Fruit fly (Drosophila melanogaster) whole organism, embryonic: ENCODE measurements around the gene CG33230.

Source experiments
- Ada2b ChIP-seq: fragments of 200-800 bp; sonication (Bioruptor generic); IDR thresholded peaks from 2 replicates; pipeline ENCODE4 v1.3.6; 2022; ENCODE audit warnings: missing biosample characterization, missing genetic modification characterization
- B-H1 ChIP-seq: fragments of 200-800 bp; sonication (Bioruptor generic); IDR thresholded peaks from 3 replicates; pipeline ENCODE4 v1.3.6; 2022; ENCODE audit warnings: missing biosample characterization, missing genetic modification characterization
- Bdp1 ChIP-seq: fragments of 200-800 bp; sonication (Bioruptor generic); optimal IDR thresholded peaks from 3 replicates; lab custom pipeline; 2016; ENCODE audit warnings: missing biosample characterization, missing genetic modification characterization
- CG11398 ChIP-seq: fragments of 200-800 bp; sonication (Bioruptor generic); optimal IDR thresholded peaks from 2 replicates; lab custom pipeline; 2016; ENCODE audit warnings: missing biosample characterization, missing genetic modification characterization
- CG12391 ChIP-seq: fragments of 200-800 bp; sonication (Bioruptor generic); optimal IDR thresholded peaks from 3 replicates; lab custom pipeline; 2018; ENCODE audit warnings: missing biosample characterization, mild to moderate bottlenecking, missing genetic modification characterization, moderate library complexity
- CG14965 ChIP-seq: fragments of 200-800 bp; sonication (Bioruptor generic); optimal IDR thresholded peaks from 2 replicates; lab custom pipeline; 2016; ENCODE audit warnings: missing biosample characterization, missing genetic modification characterization, borderline replicate concordance
- CG15514 ChIP-seq: fragments of 200-800 bp; sonication (Bioruptor generic); optimal IDR thresholded peaks from 3 replicates; lab custom pipeline; 2017; ENCODE audit warnings: missing biosample characterization, missing genetic modification characterization, mild to moderate bottlenecking, moderate library complexity, missing genetic modification reagents
- CG15696 ChIP-seq: fragments of 200-800 bp; sonication (Bioruptor generic); optimal IDR thresholded peaks from 2 replicates; lab custom pipeline; 2019; ENCODE audit warnings: missing biosample characterization, mild to moderate bottlenecking, missing genetic modification characterization, moderate library complexity
- CG17186 ChIP-seq: fragments of 200-800 bp; sonication (Bioruptor generic); optimal IDR thresholded peaks from 3 replicates; lab custom pipeline; 2017; ENCODE audit warnings: missing biosample characterization, missing genetic modification reagents, missing genetic modification characterization
- CG31224 ChIP-seq: fragments of 200-800 bp; sonication (Bioruptor generic); IDR thresholded peaks from 2 replicates; pipeline ENCODE4 v1.3.6; 2022; ENCODE audit warnings: missing biosample characterization, missing genetic modification characterization
- CG31388 ChIP-seq: fragments of 200-800 bp; sonication (Bioruptor generic); optimal IDR thresholded peaks from 2 replicates; lab custom pipeline; 2016; ENCODE audit warnings: missing biosample characterization, missing genetic modification characterization
- CG32767 ChIP-seq: fragments of 200-800 bp; sonication (Bioruptor generic); IDR thresholded peaks from 2 replicates; pipeline ENCODE4 v1.3.6; 2022; ENCODE audit warnings: missing biosample characterization, missing genetic modification characterization
- CG34422 ChIP-seq: fragments of 200-800 bp; sonication (Bioruptor generic); IDR thresholded peaks from 3 replicates; pipeline ENCODE4 v1.3.6; 2022; ENCODE audit warnings: missing biosample characterization, missing genetic modification characterization
- CG3726 ChIP-seq: fragments of 200-800 bp; sonication (Bioruptor generic); IDR thresholded peaks from 3 replicates; pipeline ENCODE4, ENCODE4 v1.3.6; 2022; ENCODE audit warnings: missing biosample characterization, missing genetic modification characterization
- CG3847 ChIP-seq: fragments of 200-800 bp; sonication (Bioruptor generic); IDR thresholded peaks from 2 replicates; pipeline ENCODE4 v1.3.6; 2022; ENCODE audit warnings: missing biosample characterization, missing genetic modification characterization
- CG4360 ChIP-seq: fragments of 200-800 bp; sonication (Bioruptor generic); IDR thresholded peaks from 2 replicates; pipeline ENCODE4 v1.3.6; 2022; ENCODE audit warnings: missing biosample characterization, missing genetic modification characterization
- CG43689 ChIP-seq: fragments of 200-800 bp; sonication (Bioruptor generic); IDR thresholded peaks from 2 replicates; pipeline ENCODE4 v1.3.6; 2022; ENCODE audit warnings: missing biosample characterization, missing genetic modification characterization
- CG4424 ChIP-seq: fragments of 200-800 bp; sonication (Bioruptor generic); optimal IDR thresholded peaks from 3 replicates; lab custom pipeline; 2016; ENCODE audit warnings: missing biosample characterization, missing genetic modification characterization
- CG6654 ChIP-seq: fragments of 200-800 bp; sonication (Bioruptor generic); optimal IDR thresholded peaks from 2 replicates; lab custom pipeline; 2017; ENCODE audit warnings: missing biosample characterization, mild to moderate bottlenecking, missing genetic modification characterization
- CG8765 ChIP-seq: fragments of 200-800 bp; sonication (Bioruptor generic); IDR thresholded peaks from 2 replicates; pipeline ENCODE4 v1.3.6; 2022; ENCODE audit warnings: missing biosample characterization, missing genetic modification characterization
- CG9609 ChIP-seq: fragments of 200-800 bp; sonication (Bioruptor generic); optimal IDR thresholded peaks from 3 replicates; lab custom pipeline; 2016; ENCODE audit warnings: missing biosample characterization, missing genetic modification characterization
- Doc2 ChIP-seq: fragments of 200-800 bp; sonication (Bioruptor generic); IDR thresholded peaks from 2 replicates; pipeline ENCODE4 v1.3.6; 2022; ENCODE audit warnings: missing biosample characterization, missing genetic modification characterization
- Dp ChIP-seq: fragments of 200-800 bp; sonication (Bioruptor generic); optimal IDR thresholded peaks from 2 replicates; lab custom pipeline; 2018; ENCODE audit warnings: missing biosample characterization, mild to moderate bottlenecking, missing genetic modification characterization, moderate library complexity
- Fer3 ChIP-seq: fragments of 200-800 bp; sonication (Bioruptor generic); optimal IDR thresholded peaks from 2 replicates; lab custom pipeline; 2018; ENCODE audit warnings: missing biosample characterization, mild to moderate bottlenecking, missing genetic modification characterization, moderate library complexity
- HLH4C ChIP-seq: fragments of 200-800 bp; sonication (Bioruptor generic); IDR thresholded peaks from 3 replicates; pipeline ENCODE4 v1.3.6; 2022; ENCODE audit warnings: missing biosample characterization, missing genetic modification characterization; ENCODE audit not compliant: partially characterized antibody
- Hmx ChIP-seq: fragments of 200-800 bp; sonication (Bioruptor generic); optimal IDR thresholded peaks from 2 replicates; lab custom pipeline; 2016; ENCODE audit warnings: missing biosample characterization, missing genetic modification characterization
- Hr3 ChIP-seq: fragments of 200-800 bp; sonication (Bioruptor generic); optimal IDR thresholded peaks from 3 replicates; lab custom pipeline; 2016; ENCODE audit warnings: missing biosample characterization, missing genetic modification characterization
- Hr51 ChIP-seq, 2 experiments: fragments of 200-800 bp; sonication (Bioruptor generic); optimal IDR thresholded peaks; 2 replicates in 1 of 2; 3 replicates in 1 of 2; lab custom pipeline; 2016 to 2018; ENCODE audit warnings: missing biosample characterization in 2 of 2, missing genetic modification characterization in 2 of 2, mild to moderate bottlenecking in 1 of 2, moderate library complexity in 1 of 2
- Hr78 ChIP-seq, 2 experiments: fragments of 200-800 bp in 1 of 2; fragments of >200 bp in 1 of 2; sonication (Bioruptor generic) in 1 of 2; optimal IDR thresholded peaks; 2 replicates each; lab custom pipeline; 2017 to 2019; ENCODE audit warnings: missing biosample characterization in 2 of 2, missing genetic modification characterization in 2 of 2, mild to moderate bottlenecking in 1 of 2, moderate library complexity in 1 of 2
- MESR4 ChIP-seq: fragments of 200-800 bp; sonication (Bioruptor generic); optimal IDR thresholded peaks from 2 replicates; lab custom pipeline; 2018; ENCODE audit warnings: missing biosample characterization, mild to moderate bottlenecking, missing genetic modification characterization, moderate library complexity
- Max ChIP-seq: fragments of 200-800 bp; sonication (Bioruptor generic); optimal IDR thresholded peaks from 2 replicates; lab custom pipeline; 2016; ENCODE audit warnings: missing biosample characterization, mild to moderate bottlenecking, missing genetic modification characterization
- Nf-YC ChIP-seq: fragments of 200-800 bp; optimal IDR thresholded peaks from 3 replicates; lab custom pipeline; 2019; ENCODE audit warnings: missing biosample characterization, mild to moderate bottlenecking, missing genetic modification characterization, moderate library complexity
- PHDP ChIP-seq: fragments of 200-800 bp; sonication (Bioruptor generic); optimal IDR thresholded peaks from 3 replicates; lab custom pipeline; 2018; ENCODE audit warnings: missing biosample characterization, mild to moderate bottlenecking, missing genetic modification characterization, moderate library complexity
- Rx ChIP-seq: fragments of 200-800 bp; sonication (Bioruptor generic); IDR thresholded peaks from 2 replicates; pipeline ENCODE4 v1.3.6; 2022; ENCODE audit warnings: missing biosample characterization, missing genetic modification characterization
- Sox102F ChIP-seq: fragments of 200-800 bp; sonication (Bioruptor generic); optimal IDR thresholded peaks from 2 replicates; lab custom pipeline; 2018; ENCODE audit warnings: missing biosample characterization, mild to moderate bottlenecking, missing genetic modification characterization, moderate library complexity
- Ssrp ChIP-seq: fragments of 200-800 bp; sonication (Bioruptor generic); optimal IDR thresholded peaks from 2 replicates; lab custom pipeline; 2018; ENCODE audit warnings: missing biosample characterization, mild to moderate bottlenecking, missing genetic modification characterization, moderate library complexity
- Vsx1 ChIP-seq: fragments of 200-800 bp; sonication (Bioruptor generic); optimal IDR thresholded peaks from 2 replicates; lab custom pipeline; 2017; ENCODE audit warnings: missing biosample characterization, mild to moderate bottlenecking, missing genetic modification characterization, missing genetic modification reagents
- ab ChIP-seq: fragments of 200-800 bp; sonication (Bioruptor generic); optimal IDR thresholded peaks from 2 replicates; lab custom pipeline; 2016; ENCODE audit warnings: missing biosample characterization, missing genetic modification characterization
- croc ChIP-seq: fragments of 200-800 bp; sonication (Bioruptor generic); conservative IDR thresholded peaks from 3 replicates; pipeline ENCODE4 v1.3.6; 2022; ENCODE audit warnings: missing biosample characterization, missing genetic modification characterization
- hb ChIP-seq: fragments of 200-800 bp; sonication (Bioruptor generic); IDR thresholded peaks from 3 replicates; pipeline ENCODE4 v1.3.6; 2022; ENCODE audit warnings: missing biosample characterization, missing genetic modification characterization; ENCODE audit not compliant: partially characterized antibody
- klu ChIP-seq: fragments of 200-800 bp; sonication (Bioruptor generic); IDR thresholded peaks from 2 replicates; pipeline ENCODE4 v1.3.6; 2022; ENCODE audit warnings: missing biosample characterization, missing genetic modification characterization
- onecut ChIP-seq: fragments of 200-800 bp; sonication (Bioruptor generic); IDR thresholded peaks from 2 replicates; pipeline ENCODE4 v1.3.6; 2022; ENCODE audit warnings: missing biosample characterization, missing genetic modification characterization
- peb ChIP-seq: fragments of 200-800 bp; sonication (Bioruptor generic); IDR thresholded peaks from 2 replicates; pipeline ENCODE4 v1.3.6; 2022; ENCODE audit warnings: missing biosample characterization, missing genetic modification characterization
- pnt ChIP-seq: fragments of 200-800 bp; sonication (Bioruptor generic); optimal IDR thresholded peaks from 3 replicates; lab custom pipeline; 2016; ENCODE audit warnings: missing biosample characterization, missing genetic modification characterization
- row ChIP-seq: fragments of 200-800 bp; sonication (Bioruptor generic); IDR thresholded peaks from 3 replicates; pipeline ENCODE4 v1.3.6; 2022; ENCODE audit warnings: missing biosample characterization, missing genetic modification characterization
- sens-2 ChIP-seq: fragments of 200-800 bp; sonication (Bioruptor generic); IDR thresholded peaks from 2 replicates; pipeline ENCODE4 v1.3.6; 2022; ENCODE audit warnings: missing biosample characterization, missing genetic modification characterization
- sob ChIP-seq: fragments of 200-800 bp; sonication (Bioruptor generic); IDR thresholded peaks from 2 replicates; pipeline ENCODE4 v1.3.6; 2022; ENCODE audit warnings: missing biosample characterization, missing genetic modification characterization
- tgo ChIP-seq: fragments of 200-800 bp; sonication (Bioruptor generic); IDR thresholded peaks from 3 replicates; pipeline ENCODE4 v1.3.6; 2022; ENCODE audit warnings: missing biosample characterization, missing genetic modification characterization
- tio ChIP-seq: fragments of 200-800 bp; sonication (Bioruptor generic); optimal IDR thresholded peaks from 2 replicates; lab custom pipeline; 2017; ENCODE audit warnings: missing biosample characterization, missing genetic modification characterization, inconsistent platforms

The CG33230 gene

DNA sequence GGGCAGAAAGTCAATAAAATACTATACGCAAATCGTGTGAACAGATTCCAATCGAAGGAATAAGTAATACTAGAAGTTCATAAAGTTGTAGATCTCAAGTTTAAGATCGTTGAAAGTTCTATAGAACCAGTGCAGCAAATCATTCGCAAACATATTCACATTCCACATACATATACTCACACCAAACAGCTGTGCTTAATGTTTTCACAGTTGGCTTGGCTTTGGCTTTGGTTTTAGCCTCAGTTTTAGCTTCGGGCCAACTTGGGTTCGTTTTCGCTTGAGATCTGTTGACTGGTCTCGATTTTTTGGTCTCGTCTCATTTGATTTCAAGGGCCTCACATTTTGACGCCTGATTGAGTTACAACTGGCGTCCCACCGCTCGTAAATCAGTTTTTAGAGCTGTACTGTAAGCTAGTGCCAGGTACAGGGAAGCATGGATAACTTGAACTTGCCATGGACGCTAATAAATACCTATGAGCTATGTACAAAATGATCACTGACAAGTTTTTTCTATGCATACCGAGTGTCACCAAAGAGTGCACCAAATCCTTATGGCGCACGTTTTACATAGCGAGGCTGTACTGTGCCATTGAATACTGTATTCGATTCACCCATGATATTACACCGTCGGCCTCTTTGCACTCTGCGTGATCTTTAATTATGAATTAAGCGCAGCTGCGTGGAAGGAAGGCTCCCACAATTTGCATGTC lies 30.9 kb upstream of the CG33230 start (continued):
- peak; percentile 43 for TF ChIP-seq CG31388 (GFP tag; lab: Kevin White, UChicago)
- peak; percentile 93 for TF ChIP-seq Ada2b (GFP tag; lab: Robert Waterston, UW)
- TF ChIP-seq sob (GFP tag; lab: Robert Waterston, UW) = peak; percentile 91
- peak; percentile 84 for TF ChIP-seq Rx (GFP tag; lab: Robert Waterston, UW)
- TF ChIP-seq croc (GFP tag; lab: Robert Waterston, UW) = peak; percentile 58; the same call in 2 of the 3 replicates
- TF ChIP-seq hb (GFP tag; lab: Robert Waterston, UW) = no peak
- TF ChIP-seq Nf-YC = peak; percentile 68
- TF ChIP-seq CG8765 (GFP tag; lab: Robert Waterston, UW) = peak; percentile 60; the same call in 1 of the 2 replicates
- TF ChIP-seq pnt (GFP tag; lab: Kevin White, UChicago) = peak; percentile 86
- TF ChIP-seq row (GFP tag; lab: Robert Waterston, UW) = peak; percentile 90
- TF ChIP-seq Max (GFP tag; lab: Kevin White, UChicago) = peak; percentile 73
- peak; percentile 58 for TF ChIP-seq klu (GFP tag; lab: Robert Waterston, UW)
- peak; percentile 59; the same call in 1 of the 2 replicates for TF ChIP-seq CG4360 (GFP tag; lab: Robert Waterston, UW)
- TF ChIP-seq Sox102F = peak; percentile 77
- peak; percentile 69 for TF ChIP-seq CG15696 (tag; lab: Kevin White, UChicago)
- TF ChIP-seq Bdp1 (GFP tag; lab: Kevin White, UChicago) = peak; percentile 58
- TF ChIP-seq tgo (GFP tag; lab: Robert Waterston, UW) = peak; percentile 92
- TF ChIP-seq ab (GFP tag; lab: Kevin White, UChicago) = peak; percentile 69
- TF ChIP-seq CG6654 = peak; percentile 57
- no peak for TF ChIP-seq Hmx (GFP tag; lab: Kevin White, UChicago)
- TF ChIP-seq CG3847 (GFP tag; lab: Robert Waterston, UW) = peak; percentile 89
- peak; percentile 75 for TF ChIP-seq CG32767
- peak; percentile 83 for TF ChIP-seq Fer3 (tag; lab: Kevin White, UChicago)
- peak; percentile 91 for TF ChIP-seq CG34422 (GFP tag; lab: Robert Waterston, UW)
- TF ChIP-seq peb (GFP tag; lab: Robert Waterston, UW) = peak; percentile 65
- TF ChIP-seq tio (GFP tag; lab: Kevin White, UChicago) = peak; percentile 51
- peak; percentile 70 for TF ChIP-seq CG15514 (GFP tag; lab: Kevin White, UChicago)
- peak; percentile 12 for TF ChIP-seq CG17186 (GFP tag; lab: Kevin White, UChicago)
- TF ChIP-seq sens-2 (GFP tag; lab: Robert Waterston, UW) = peak; percentile 50; the same call in 1 of the 2 replicates
- peak; percentile 76 for TF ChIP-seq Hr51 (GFP tag; optimal IDR thresholded peaks at IDR 0.05; lab: Kevin White, UChicago)
- peak; percentile 74 for TF ChIP-seq CG11398 (GFP tag; lab: Kevin White, UChicago)
- TF ChIP-seq CG12391 (tag; lab: Kevin White, UChicago) = peak; percentile 62
- TF ChIP-seq CG14965 = peak; percentile 55
- TF ChIP-seq Ssrp (tag; lab: Kevin White, UChicago) = peak; percentile 56
- no peak for TF ChIP-seq MESR4 (GFP tag; lab: Kevin White, UChicago)
- no peak for TF ChIP-seq HLH4C (GFP tag; lab: Robert Waterston, UW)
- peak; percentile 61 for TF ChIP-seq Hr3 (GFP tag; lab: Kevin White, UChicago)
- TF ChIP-seq CG9609 (GFP tag; lab: Kevin White, UChicago) = peak; percentile 53
- peak in 1 of 2 experiments; percentile 7 for TF ChIP-seq Hr78 (GFP tag; optimal IDR thresholded peaks at IDR 0.05; lab: Kevin White, UChicago)
- peak; percentile 80 for TF ChIP-seq B-H1 (GFP tag; lab: Robert Waterston, UW)
- no peak for TF ChIP-seq Dp
- TF ChIP-seq CG3726 = peak; percentile 84
- TF ChIP-seq PHDP (tag; lab: Kevin White, UChicago) = peak; percentile 76
- peak; percentile 80 for TF ChIP-seq CG4424 (GFP tag; lab: Kevin White, UChicago)
- peak; percentile 49; the same call in 1 of the 2 replicates for TF ChIP-seq Doc2
- peak; percentile 43 for TF ChIP-seq Vsx1 (GFP tag; lab: Kevin White, UChicago)
- peak; percentile 81 for TF ChIP-seq CG31224 (GFP tag; lab: Robert Waterston, UW)
- TF ChIP-seq CG43689 (GFP tag; lab: Robert Waterston, UW) = peak; percentile 78
- peak; percentile 85 for TF ChIP-seq onecut (GFP tag; lab: Robert Waterston, UW)
